Worm (Caenorhabditis elegans) whole organism, mixed stage, embryonic: ENCODE results near the gene dgk-3.

ENCODE experiments used
- blmp-1 ChIP-seq: fragments of 150-350 bp; optimal IDR thresholded peaks from 2 replicates; lab custom pipeline; 2014; ENCODE audit warnings: missing biosample characterization, missing genetic modification characterization
- ces-1 ChIP-seq: fragments of 150-350 bp; optimal IDR thresholded peaks from 2 replicates; lab custom pipeline; 2014; ENCODE audit warnings: missing biosample characterization, missing genetic modification reagents, missing genetic modification characterization
- elt-1 ChIP-seq: sonication (generic microtip); optimal IDR thresholded peaks from 2 replicates; lab custom pipeline; 2017; ENCODE audit warnings: missing genetic modification characterization, mild to moderate bottlenecking, missing compliant biosample characterization, antibody characterized with exemption, moderate library complexity, borderline replicate concordance; ENCODE audit not compliant: insufficient read depth
- flh-1 ChIP-seq: fragments of 200-800 bp; sonication (Bioruptor generic); optimal IDR thresholded peaks from 2 replicates; lab custom pipeline; 2018; ENCODE audit warnings: mild to moderate bottlenecking, missing genetic modification characterization, moderate library complexity, missing compliant biosample characterization
- lin-13 ChIP-seq: fragments of 150-350 bp; optimal IDR thresholded peaks from 2 replicates; lab custom pipeline; 2014; ENCODE audit warnings: missing biosample characterization, missing genetic modification characterization
- mab-5 ChIP-seq: fragments of 150-350 bp; optimal IDR thresholded peaks from 2 replicates; lab custom pipeline; 2014; ENCODE audit warnings: missing biosample characterization, missing genetic modification characterization
- nhr-12 ChIP-seq: fragments of 150-350 bp; optimal IDR thresholded peaks from 2 replicates; lab custom pipeline; 2014; ENCODE audit warnings: missing biosample characterization, missing genetic modification characterization
- nhr-237 ChIP-seq: fragments of 150-350 bp; optimal IDR thresholded peaks from 2 replicates; lab custom pipeline; 2014; ENCODE audit warnings: missing biosample characterization, missing genetic modification characterization
- snpc-4 ChIP-seq: fragments of 150-350 bp; optimal IDR thresholded peaks from 2 replicates; lab custom pipeline; 2014; ENCODE audit warnings: missing biosample characterization, missing genetic modification characterization
- unc-39 ChIP-seq: fragments of 150-350 bp; optimal IDR thresholded peaks from 2 replicates; lab custom pipeline; 2014; ENCODE audit warnings: missing biosample characterization, missing genetic modification characterization
- unc-62 ChIP-seq: fragments of 150-350 bp; optimal IDR thresholded peaks from 2 replicates; lab custom pipeline; 2014; ENCODE audit warnings: missing biosample characterization, missing genetic modification reagents, missing genetic modification characterization
- ztf-11 ChIP-seq: fragments of 150-350 bp; optimal IDR thresholded peaks from 2 replicates; lab custom pipeline; 2014; ENCODE audit warnings: missing biosample characterization, missing genetic modification characterization

ce11 chrIII:9172702-9173101 lies 9.8 kb downstream of the dgk-3 start, which contains the start of gene ina-1:
- TF ChIP-seq snpc-4 (tag; lab: Kevin White, UChicago) (no peak), unc-62 (GFP tag; lab: Kevin White, UChicago) (no peak), ces-1 (GFP tag; lab: Kevin White, UChicago) (no peak), nhr-237 (no peak), nhr-12 (tag; lab: Kevin White, UChicago) (no peak), ztf-11 (tag; lab: Kevin White, UChicago) (no peak), mab-5 (tag; lab: Kevin White, UChicago) (no peak), unc-39 (no peak), lin-13 (tag; lab: Kevin White, UChicago) (no peak), blmp-1 (tag; lab: Kevin White, UChicago) (no peak), flh-1 (no peak), elt-1 (tag; lab: Kevin White, UChicago) (no peak)
